Fruit fly (Drosophila melanogaster) whole organism, embryonic: Measurements from ENCODE around the gene UQCR-C2.

Experiments
- Ada2b ChIP-seq: fragments of 200-800 bp; sonication (Bioruptor generic); IDR thresholded peaks from 2 replicates; pipeline ENCODE4 v1.3.6; 2022; ENCODE audit warnings: missing biosample characterization, missing genetic modification characterization
- Antp ChIP-seq: fragments of 200-800 bp; sonication (Bioruptor generic); optimal IDR thresholded peaks from 3 replicates; lab custom pipeline; 2016; ENCODE audit warnings: missing biosample characterization, missing genetic modification characterization
- BtbVII ChIP-seq: fragments of 200-800 bp; sonication (Bioruptor generic); optimal IDR thresholded peaks from 3 replicates; lab custom pipeline; 2017; ENCODE audit warnings: missing biosample characterization, mild to moderate bottlenecking, missing genetic modification characterization
- CG1024 ChIP-seq: fragments of 200-800 bp; sonication (Bioruptor generic); IDR thresholded peaks from 2 replicates; pipeline ENCODE4 v1.3.6; 2022; ENCODE audit warnings: missing biosample characterization, missing genetic modification characterization
- CG11093 ChIP-seq: fragments of 200-800 bp; sonication (Bioruptor generic); IDR thresholded peaks from 3 replicates; pipeline ENCODE4 v1.3.6; 2022; ENCODE audit warnings: missing biosample characterization, missing genetic modification characterization
- CG12659 ChIP-seq: fragments of 200-800 bp; sonication (Bioruptor generic); optimal IDR thresholded peaks from 3 replicates; lab custom pipeline; 2017; ENCODE audit warnings: mild to moderate bottlenecking, missing biosample characterization, missing genetic modification reagents, missing genetic modification characterization
- CG13894 ChIP-seq: fragments of 200-800 bp; sonication (Bioruptor generic); optimal IDR thresholded peaks from 3 replicates; lab custom pipeline; 2018; ENCODE audit warnings: missing biosample characterization, mild to moderate bottlenecking, missing genetic modification characterization, moderate library complexity
- CG14667 ChIP-seq: fragments of 200-800 bp; sonication (Bioruptor generic); IDR thresholded peaks from 2 replicates; pipeline ENCODE4 v1.3.6; 2022; ENCODE audit warnings: missing biosample characterization, missing genetic modification characterization
- CG15479 ChIP-seq: fragments of 200-800 bp; sonication (Bioruptor generic); optimal IDR thresholded peaks from 3 replicates; lab custom pipeline; 2019; ENCODE audit warnings: missing biosample characterization, mild to moderate bottlenecking, missing genetic modification characterization, moderate library complexity
- CG17568 ChIP-seq: fragments of 200-800 bp; sonication (Bioruptor generic); optimal IDR thresholded peaks from 2 replicates; lab custom pipeline; 2018; ENCODE audit warnings: missing biosample characterization, mild to moderate bottlenecking, missing genetic modification characterization, moderate library complexity
- CG18619 ChIP-seq: fragments of 200-800 bp; sonication (Bioruptor generic); optimal IDR thresholded peaks from 3 replicates; lab custom pipeline; 2017; ENCODE audit warnings: missing biosample characterization, mild to moderate bottlenecking, missing genetic modification characterization
- CG2678 ChIP-seq: fragments of 200-800 bp; sonication (Bioruptor generic); optimal IDR thresholded peaks from 3 replicates; lab custom pipeline; 2019; ENCODE audit warnings: missing biosample characterization, mild to moderate bottlenecking, missing genetic modification characterization, moderate library complexity
- CG31365 ChIP-seq: fragments of 200-800 bp; sonication (Bioruptor generic); optimal IDR thresholded peaks from 2 replicates; lab custom pipeline; 2018; ENCODE audit warnings: missing biosample characterization, mild to moderate bottlenecking, missing genetic modification characterization
- CG34376 ChIP-seq: fragments of 200-800 bp; sonication (Bioruptor generic); optimal IDR thresholded peaks from 2 replicates; lab custom pipeline; 2018; ENCODE audit warnings: missing biosample characterization, mild to moderate bottlenecking, missing genetic modification characterization
- CG3726 ChIP-seq: fragments of 200-800 bp; sonication (Bioruptor generic); IDR thresholded peaks from 3 replicates; pipeline ENCODE4, ENCODE4 v1.3.6; 2022; ENCODE audit warnings: missing biosample characterization, missing genetic modification characterization
- CG4617 ChIP-seq: fragments of 200-800 bp; sonication (Bioruptor generic); optimal IDR thresholded peaks from 3 replicates; lab custom pipeline; 2016; ENCODE audit warnings: missing biosample characterization, missing genetic modification characterization, borderline replicate concordance
- CG9932 ChIP-seq: fragments of 200-800 bp; sonication (Bioruptor generic); IDR thresholded peaks from 2 replicates; pipeline ENCODE4 v1.3.6; 2022; ENCODE audit warnings: missing biosample characterization, missing genetic modification characterization
- D19A ChIP-seq: fragments of 200-800 bp; optimal IDR thresholded peaks from 3 replicates; lab custom pipeline; 2019; ENCODE audit warnings: missing biosample characterization, mild to moderate bottlenecking, missing genetic modification characterization, moderate library complexity
- Eip74EF ChIP-seq, 2 experiments: fragments of 200-800 bp in 1 of 2; fragments of >200 bp in 1 of 2; sonication (Bioruptor generic) in 1 of 2; optimal IDR thresholded peaks; 2 replicates each; lab custom pipeline; 2017 to 2019; ENCODE audit warnings: missing biosample characterization in 2 of 2, missing genetic modification characterization in 2 of 2, mild to moderate bottlenecking in 1 of 2, moderate library complexity in 1 of 2
- Fer1 ChIP-seq: fragments of 200-800 bp; sonication (Bioruptor generic); optimal IDR thresholded peaks from 2 replicates; lab custom pipeline; 2017; ENCODE audit warnings: missing biosample characterization, mild to moderate bottlenecking, missing genetic modification characterization
- Gug ChIP-seq: fragments of 200-800 bp; sonication (Bioruptor generic); IDR thresholded peaks from 4 replicates; pipeline ENCODE4 v1.3.6; 2022; ENCODE audit warnings: missing biosample characterization, missing genetic modification characterization
- Hmr ChIP-seq: fragments of 200-800 bp; sonication (Bioruptor generic); optimal IDR thresholded peaks from 3 replicates; lab custom pipeline; 2017; ENCODE audit warnings: mild to moderate bottlenecking, missing biosample characterization, missing genetic modification reagents, missing genetic modification characterization
- Hr78 ChIP-seq, 2 experiments: fragments of 200-800 bp in 1 of 2; fragments of >200 bp in 1 of 2; sonication (Bioruptor generic) in 1 of 2; optimal IDR thresholded peaks; 2 replicates each; lab custom pipeline; 2017 to 2019; ENCODE audit warnings: missing biosample characterization in 2 of 2, missing genetic modification characterization in 2 of 2, mild to moderate bottlenecking in 1 of 2, moderate library complexity in 1 of 2
- MBD-R2 ChIP-seq: fragments of 200-800 bp; sonication (Bioruptor generic); IDR thresholded peaks from 2 replicates; pipeline ENCODE4 v1.3.6; 2022; ENCODE audit warnings: missing biosample characterization, missing genetic modification characterization
- Mes4 ChIP-seq: fragments of 200-800 bp; sonication (Bioruptor generic); optimal IDR thresholded peaks from 2 replicates; lab custom pipeline; 2016; ENCODE audit warnings: missing biosample characterization, missing genetic modification characterization
- Poxn ChIP-seq: fragments of 200-800 bp; sonication (Bioruptor generic); IDR thresholded peaks from 2 replicates; pipeline ENCODE4 v1.3.6; 2022; ENCODE audit warnings: missing biosample characterization, missing genetic modification characterization
- Rfx ChIP-seq: fragments of 200-800 bp; sonication (Bioruptor generic); IDR thresholded peaks from 2 replicates; pipeline ENCODE4 v1.3.6; 2022; ENCODE audit warnings: missing biosample characterization, missing genetic modification characterization
- Scr ChIP-seq: fragments of 200-800 bp; sonication (Bioruptor generic); IDR thresholded peaks from 2 replicates; pipeline ENCODE4 v1.3.6; 2022; ENCODE audit warnings: missing biosample characterization, missing genetic modification characterization; ENCODE audit not compliant: partially characterized antibody
- Side ChIP-seq: fragments of 200-800 bp; sonication (Bioruptor generic); optimal IDR thresholded peaks from 2 replicates; lab custom pipeline; 2016; ENCODE audit warnings: missing biosample characterization, missing genetic modification characterization
- az2 ChIP-seq: fragments of 200-800 bp; sonication (Bioruptor generic); optimal IDR thresholded peaks from 3 replicates; lab custom pipeline; 2016; ENCODE audit warnings: missing biosample characterization, missing genetic modification characterization
- bcd ChIP-seq: fragments of 200-800 bp; sonication (Bioruptor generic); optimal IDR thresholded peaks from 2 replicates; lab custom pipeline; 2017; ENCODE audit warnings: missing biosample characterization, mild to moderate bottlenecking, missing genetic modification characterization
- bigmax ChIP-seq: fragments of 200-800 bp; sonication (Bioruptor generic); optimal IDR thresholded peaks from 2 replicates; lab custom pipeline; 2018; ENCODE audit warnings: missing biosample characterization, mild to moderate bottlenecking, missing genetic modification characterization
- btn ChIP-seq: fragments of 200-800 bp; sonication (Bioruptor generic); optimal IDR thresholded peaks from 2 replicates; lab custom pipeline; 2016; ENCODE audit warnings: missing biosample characterization, missing genetic modification characterization
- eve ChIP-seq, 2 experiments: fragments of >200 bp; optimal IDR thresholded peaks; 2 replicates each; lab custom pipeline; 2017; ENCODE audit warnings: missing biosample characterization in 2 of 2, missing genetic modification characterization in 2 of 2
- fu2 ChIP-seq: fragments of 200-800 bp; sonication (Bioruptor generic); optimal IDR thresholded peaks from 2 replicates; lab custom pipeline; 2016; ENCODE audit warnings: missing biosample characterization, missing genetic modification characterization
- gfzf ChIP-seq: fragments of 200-800 bp; sonication (Bioruptor generic); optimal IDR thresholded peaks from 2 replicates; lab custom pipeline; 2016; ENCODE audit warnings: missing biosample characterization, mild to moderate bottlenecking, missing genetic modification characterization, moderate library complexity
- ham ChIP-seq: fragments of 200-800 bp; sonication (Bioruptor generic); IDR thresholded peaks from 2 replicates; pipeline ENCODE4 v1.3.6; 2022; ENCODE audit warnings: missing biosample characterization, missing genetic modification characterization
- lab ChIP-seq: fragments of 200-800 bp; sonication (Bioruptor generic); optimal IDR thresholded peaks from 3 replicates; lab custom pipeline; 2017; ENCODE audit warnings: missing biosample characterization, missing genetic modification characterization, mild to moderate bottlenecking, moderate library complexity, missing genetic modification reagents
- nerfin-2 ChIP-seq: fragments of 200-800 bp; sonication (Bioruptor generic); IDR thresholded peaks from 2 replicates; pipeline ENCODE4 v1.3.6; 2022; ENCODE audit warnings: missing biosample characterization, missing genetic modification characterization; ENCODE audit not compliant: partially characterized antibody
- phol ChIP-seq: fragments of 200-800 bp; sonication (Bioruptor generic); optimal IDR thresholded peaks from 3 replicates; lab custom pipeline; 2018; ENCODE audit warnings: missing biosample characterization, mild to moderate bottlenecking, missing genetic modification characterization, moderate library complexity
- pnt ChIP-seq: fragments of 200-800 bp; sonication (Bioruptor generic); optimal IDR thresholded peaks from 3 replicates; lab custom pipeline; 2016; ENCODE audit warnings: missing biosample characterization, missing genetic modification characterization
- prd ChIP-seq, 3 experiments: fragments of >200 bp in 2 of 3; fragments of 200-800 bp in 1 of 3; sonication (Bioruptor generic) in 1 of 3; optimal IDR thresholded peaks in 2 of 3; IDR thresholded peaks in 1 of 3; 2 replicates in 2 of 3; 3 replicates in 1 of 3; pipeline versions ENCODE4 v1.3.6 to Lab custom; 2017 to 2022; ENCODE audit warnings: missing biosample characterization in 1 of 3, missing genetic modification characterization in 1 of 3
- seq ChIP-seq: fragments of 200-800 bp; sonication (Bioruptor generic); IDR thresholded peaks from 2 replicates; pipeline ENCODE4 v1.3.6; 2022; ENCODE audit warnings: missing biosample characterization, missing genetic modification characterization
- sisA ChIP-seq: fragments of 200-800 bp; sonication (Bioruptor generic); IDR thresholded peaks from 2 replicates; pipeline ENCODE4 v1.3.6; 2022; ENCODE audit warnings: missing biosample characterization, missing genetic modification characterization
- slp2 ChIP-seq: fragments of 200-800 bp; sonication (Bioruptor generic); optimal IDR thresholded peaks from 2 replicates; lab custom pipeline; 2016; ENCODE audit warnings: missing biosample characterization, missing genetic modification characterization
- tin ChIP-seq: fragments of 200-800 bp; sonication (Bioruptor generic); optimal IDR thresholded peaks from 3 replicates; lab custom pipeline; 2016; ENCODE audit warnings: missing biosample characterization, missing genetic modification characterization
- tna ChIP-seq: fragments of 200-800 bp; sonication (Bioruptor generic); IDR thresholded peaks from 2 replicates; pipeline ENCODE4 v1.3.6; 2022; ENCODE audit warnings: missing biosample characterization, missing genetic modification characterization; ENCODE audit not compliant: partially characterized antibody
- toy ChIP-seq: fragments of 200-800 bp; sonication (Bioruptor generic); IDR thresholded peaks from 2 replicates; pipeline ENCODE4 v1.3.6; 2022; ENCODE audit warnings: missing biosample characterization, missing genetic modification characterization
- wdn ChIP-seq: fragments of 200-800 bp; sonication (Bioruptor generic); IDR thresholded peaks from 2 replicates; pipeline ENCODE4 v1.3.6; 2022; ENCODE audit warnings: missing biosample characterization, missing genetic modification characterization
- zfh2 ChIP-seq: fragments of 200-800 bp; sonication (Bioruptor generic); optimal IDR thresholded peaks from 2 replicates; lab custom pipeline; 2016; ENCODE audit warnings: missing biosample characterization, missing genetic modification characterization

UQCR-C2 gene

dm6 chr3L:16584074-16584578, at the start of gene UQCR-C2 (continued):
- TF ChIP-seq toy (GFP tag; lab: Robert Waterston, UW) (no peak), Hr78 (GFP tag; optimal IDR thresholded peaks at IDR 0.05; lab: Kevin White, UChicago) (no peak), tna (GFP tag; lab: Robert Waterston, UW) (no peak), lab (no peak), slp2 (GFP tag; lab: Kevin White, UChicago) (no peak), Rfx (GFP tag; lab: Robert Waterston, UW) (peak; percentile 49), prd (optimal IDR thresholded peaks at IDR 0.05; lab: Kevin White, UChicago) (no peak), prd (GFP tag; IDR thresholded peaks at IDR 0.05; lab: Robert Waterston, UW) (no peak), Mes4 (GFP tag; lab: Kevin White, UChicago) (no peak), CG34376 (GFP tag; lab: Kevin White, UChicago) (peak; percentile 44), MBD-R2 (peak; percentile 86), Gug (GFP tag; lab: Robert Waterston, UW) (no peak), eve (GFP tag; optimal IDR thresholded peaks at IDR 0.05; lab: Kevin White, UChicago) (no peak), fu2 (GFP tag; lab: Kevin White, UChicago) (no peak), CG17568 (no peak), Fer1 (GFP tag; lab: Kevin White, UChicago) (peak; percentile 42), nerfin-2 (no peak), CG9932 (peak; percentile 27; the same call in 1 of the 2 replicates), gfzf (GFP tag; lab: Kevin White, UChicago) (peak; percentile 98), wdn (GFP tag; lab: Robert Waterston, UW) (no peak), CG18619 (no peak), pnt (GFP tag; lab: Kevin White, UChicago) (no peak), CG3726 (GFP tag; lab: Robert Waterston, UW) (no peak), Poxn (GFP tag; lab: Robert Waterston, UW) (no peak), BtbVII (GFP tag; lab: Kevin White, UChicago) (no peak), bcd (GFP tag; lab: Kevin White, UChicago) (no peak), CG4617 (GFP tag; lab: Kevin White, UChicago) (peak; percentile 89), sisA (GFP tag; lab: Robert Waterston, UW) (no peak), zfh2 (GFP tag; lab: Kevin White, UChicago) (no peak), tin (GFP tag; lab: Kevin White, UChicago) (no peak), Scr (GFP tag; lab: Robert Waterston, UW) (peak; percentile 25), btn (no peak), phol (peak; percentile 46), ham (no peak), Ada2b (GFP tag; lab: Robert Waterston, UW) (no peak), CG15479 (GFP tag; lab: Kevin White, UChicago) (no peak), CG31365 (tag; lab: Kevin White, UChicago) (no peak), CG13894 (peak; percentile 54), CG12659 (peak; percentile 60), Hmr (GFP tag; lab: Kevin White, UChicago) (peak; percentile 8), CG14667 (GFP tag; lab: Robert Waterston, UW) (no peak), CG11093 (GFP tag; lab: Robert Waterston, UW) (no peak), seq (no peak), Eip74EF (GFP tag; optimal IDR thresholded peaks at IDR 0.05; lab: Kevin White, UChicago) (no peak), CG2678 (peak; percentile 17), Antp (GFP tag; lab: Kevin White, UChicago) (no peak), az2 (GFP tag; lab: Kevin White, UChicago) (no peak), CG1024 (GFP tag; lab: Robert Waterston, UW) (no peak), D19A (tag; lab: Kevin White, UChicago) (no peak), Side (GFP tag; lab: Kevin White, UChicago) (peak; percentile 1), bigmax (GFP tag; lab: Kevin White, UChicago) (peak; percentile 86)
